Worm (Caenorhabditis elegans): ENCODE data around the gene clec-74.

ce11 chrIV:3956095-3956494 is 710 bp upstream of the clec-74 start, which contains the start of gene clec-73:
- TF ChIP-seq unc-62 (GFP tag; optimal IDR thresholded peaks at IDR 0.05): no peak
- TF ChIP-seq lin-39 (tag; optimal IDR thresholded peaks at IDR 0.05): no peak
- TF ChIP-seq nhr-11 (tag; optimal IDR thresholded peaks at IDR 0.05): no peak
- TF ChIP-seq tbx-2 (tag; optimal IDR thresholded peaks at IDR 0.05): no peak
- no peak for TF ChIP-seq mdl-1 (tag; optimal IDR thresholded peaks at IDR 0.05)
- no peak for TF ChIP-seq elt-1 (tag; optimal IDR thresholded peaks at IDR 0.05)
- TF ChIP-seq egl-27 (tag; optimal IDR thresholded peaks at IDR 0.05): no peak
- TF ChIP-seq fos-1 (tag; optimal IDR thresholded peaks at IDR 0.05): no peak
- TF ChIP-seq ztf-4 (tag; optimal IDR thresholded peaks at IDR 0.05): no peak
- no peak for TF ChIP-seq jun-1 (tag; optimal IDR thresholded peaks at IDR 0.05)
- no peak for TF ChIP-seq fkh-10 (GFP tag; optimal IDR thresholded peaks at IDR 0.05)
- TF ChIP-seq zag-1 (tag; optimal IDR thresholded peaks at IDR 0.05): no peak
- no peak for TF ChIP-seq pha-4 (tag; optimal IDR thresholded peaks at IDR 0.05)

Measured in whole organism, L3 larva.